Fruit fly (Drosophila melanogaster) whole organism, embryonic: ENCODE measurements around the gene CG7149.

ENCODE experiments used
- D19A ChIP-seq: fragments of 200-800 bp; optimal IDR thresholded peaks from 3 replicates; lab custom pipeline; 2019; ENCODE audit warnings: missing biosample characterization, mild to moderate bottlenecking, missing genetic modification characterization, moderate library complexity
- Dfd ChIP-seq, 2 experiments: fragments of >200 bp; optimal IDR thresholded peaks; 2 replicates each; lab custom pipeline; 2017; ENCODE audit warnings: missing biosample characterization in 2 of 2, missing genetic modification characterization in 2 of 2
- Hmr ChIP-seq: fragments of 200-800 bp; sonication (Bioruptor generic); optimal IDR thresholded peaks from 3 replicates; lab custom pipeline; 2017; ENCODE audit warnings: mild to moderate bottlenecking, missing biosample characterization, missing genetic modification reagents, missing genetic modification characterization
- da ChIP-seq: fragments of 200-800 bp; sonication (Bioruptor generic); optimal IDR thresholded peaks from 2 replicates; lab custom pipeline; 2016; ENCODE audit warnings: missing biosample characterization, missing genetic modification characterization
- nerfin-1 ChIP-seq: fragments of 200-800 bp; sonication (Bioruptor generic); optimal IDR thresholded peaks from 3 replicates; lab custom pipeline; 2019; ENCODE audit warnings: missing biosample characterization, mild to moderate bottlenecking, missing genetic modification characterization, moderate library complexity

dm6 chr2L:7812555-7813339, 22.4 kb upstream of the CG7149 start:
- TF ChIP-seq Dfd (GFP tag; optimal IDR thresholded peaks at IDR 0.05; lab: Kevin White, UChicago): no peak
- TF ChIP-seq da (GFP tag; lab: Kevin White, UChicago): no peak
- no peak for TF ChIP-seq nerfin-1 (tag; lab: Kevin White, UChicago)
- TF ChIP-seq D19A (tag; lab: Kevin White, UChicago): no peak
- TF ChIP-seq Hmr (GFP tag; lab: Kevin White, UChicago): no peak
